Fruit fly (Drosophila melanogaster): Measurements from ENCODE around the gene CG9813.

Gene CG9813

DNA sequence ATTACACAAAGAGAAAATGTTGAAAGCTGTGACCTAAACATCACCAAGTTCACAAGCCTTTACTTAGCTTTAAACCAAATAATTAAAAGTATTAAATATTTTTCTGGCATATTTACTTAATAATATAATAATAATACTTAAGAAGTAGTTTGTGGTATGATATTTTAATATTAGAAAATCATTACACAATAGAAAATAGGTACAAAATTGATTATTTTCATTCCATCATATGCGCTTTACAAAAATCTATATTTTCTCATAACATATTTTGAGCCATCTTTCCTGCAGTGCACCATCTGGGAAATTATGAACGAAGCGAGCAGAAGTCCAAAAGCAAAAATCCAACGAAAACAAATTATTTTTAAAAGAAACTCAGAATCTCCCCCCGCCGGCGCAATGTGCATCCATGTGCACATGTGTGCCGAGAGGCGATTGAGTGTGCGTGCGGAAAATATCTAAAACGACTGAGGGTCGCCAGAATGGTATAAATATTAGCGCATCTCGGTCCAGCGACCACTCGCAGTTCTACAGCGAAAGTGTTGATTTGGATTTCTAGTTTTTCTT, 46.0 kb upstream of the CG9813 start, which contains the start of gene Act87E:
Act87E (plus strand) TSS at position 514 of the 564 bp plus-strand sequence.
- TF ChIP-seq dmrt99B (tag; optimal IDR thresholded peaks at IDR 0.05) (peak; percentile 78), inv (GFP tag; IDR thresholded peaks at IDR 0.05; ENCODE audit: partially characterized antibody) (no peak), tap (tag; optimal IDR thresholded peaks at IDR 0.05) (peak; percentile 57), kni (GFP tag; optimal IDR thresholded peaks at IDR 0.05) (no peak), CG12104 (GFP tag; optimal IDR thresholded peaks at IDR 0.05) (peak; percentile 66), Max (GFP tag; optimal IDR thresholded peaks at IDR 0.05) (no peak), Doc3 (GFP tag; IDR thresholded peaks at IDR 0.05; ENCODE audit: partially characterized antibody) (no peak), CG7987 (GFP tag; optimal IDR thresholded peaks at IDR 0.05) (no peak), Optix (GFP tag; IDR thresholded peaks at IDR 0.05) (no peak), CG11247 (GFP tag; IDR thresholded peaks at IDR 0.05) (0 out of 2 replicates have a peak, but pooled peaks have one; percentile 18), ato (GFP tag; IDR thresholded peaks at IDR 0.05; ENCODE audit: partially characterized antibody) (no peak), CG15011 (GFP tag; optimal IDR thresholded peaks at IDR 0.05) (peak; percentile 9), CG17385 (GFP tag; optimal IDR thresholded peaks at IDR 0.05) (peak; percentile 54), Poxn (GFP tag; IDR thresholded peaks at IDR 0.05) (no peak), Eip74EF (GFP tag; optimal IDR thresholded peaks at IDR 0.05) (peak in 1 of 2 experiments; percentile 72), CG8944 (GFP tag; optimal IDR thresholded peaks at IDR 0.05) (no peak), CG6813 (GFP tag; optimal IDR thresholded peaks at IDR 0.05) (no peak), so (GFP tag; IDR thresholded peaks at IDR 0.05) (peak; percentile 38; the same call in 1 of the 3 replicates), klu (GFP tag; IDR thresholded peaks at IDR 0.05) (no peak), CG11723 (GFP tag; optimal IDR thresholded peaks at IDR 0.05) (peak; percentile 45), pb (GFP tag; optimal IDR thresholded peaks at IDR 0.05) (no peak), CG10431 (GFP tag; optimal IDR thresholded peaks at IDR 0.05) (peak; percentile 8), CG10321 (GFP tag; IDR thresholded peaks at IDR 0.05) (no peak), nau (GFP tag; optimal IDR thresholded peaks at IDR 0.05) (no peak), crp (GFP tag; optimal IDR thresholded peaks at IDR 0.05) (no peak), tgo (GFP tag; IDR thresholded peaks at IDR 0.05) (peak; percentile 44; the same call in 1 of the 3 replicates), CG2889 (GFP tag; IDR thresholded peaks at IDR 0.05) (no peak), exex (tag; optimal IDR thresholded peaks at IDR 0.05) (no peak), Hmx (GFP tag; optimal IDR thresholded peaks at IDR 0.05) (no peak), lmd (GFP tag; IDR thresholded peaks at IDR 0.05) (peak; percentile 61), seq (GFP tag; IDR thresholded peaks at IDR 0.05) (no peak), Hr51 (GFP tag; optimal IDR thresholded peaks at IDR 0.05) (peak in 1 of 2 experiments; percentile 81), CG7786 (GFP tag; optimal IDR thresholded peaks at IDR 0.05) (no peak), PHDP (tag; optimal IDR thresholded peaks at IDR 0.05) (peak; percentile 67), CG18262 (tag; optimal IDR thresholded peaks at IDR 0.05) (peak; percentile 90), Lpt (GFP tag; optimal IDR thresholded peaks at IDR 0.05) (no peak), corto (GFP tag; optimal IDR thresholded peaks at IDR 0.05) (no peak), fu2 (GFP tag; optimal IDR thresholded peaks at IDR 0.05) (no peak), CG4820 (GFP tag; optimal IDR thresholded peaks at IDR 0.05) (peak; percentile 15), zen2 (GFP tag; IDR thresholded peaks at IDR 0.05; ENCODE audit: partially characterized antibody) (no peak), Atf3 (GFP tag; optimal IDR thresholded peaks at IDR 0.05) (no peak), Dll (GFP tag; IDR thresholded peaks at IDR 0.05; ENCODE audit: partially characterized antibody) (no peak), ken (GFP tag; IDR thresholded peaks at IDR 0.05) (no peak), Ets65A (GFP tag) (no peak), BtbVII (GFP tag; optimal IDR thresholded peaks at IDR 0.05) (peak; percentile 36), CG11695 (GFP tag; IDR thresholded peaks at IDR 0.05) (peak; percentile 41; the same call in 1 of the 3 replicates), CG3163 (GFP tag; optimal IDR thresholded peaks at IDR 0.05) (no peak), CG31365 (tag; optimal IDR thresholded peaks at IDR 0.05) (no peak), CG6272 (GFP tag; IDR thresholded peaks at IDR 0.05) (no peak), bab2 (GFP tag; optimal IDR thresholded peaks at IDR 0.05) (no peak)
